Worm (Caenorhabditis elegans) whole organism, mixed stage, embryonic: ENCODE results near the gene F59A1.18.

Experiments
- elt-3 ChIP-seq: fragments of 150-350 bp; optimal IDR thresholded peaks from 2 replicates; lab custom pipeline; 2014; ENCODE audit warnings: missing biosample characterization, missing genetic modification characterization
- lin-13 ChIP-seq: fragments of 150-350 bp; optimal IDR thresholded peaks from 2 replicates; lab custom pipeline; 2014; ENCODE audit warnings: missing biosample characterization, missing genetic modification characterization
- mab-5 ChIP-seq: fragments of 150-350 bp; optimal IDR thresholded peaks from 2 replicates; lab custom pipeline; 2014; ENCODE audit warnings: missing biosample characterization, missing genetic modification characterization
- mep-1 ChIP-seq: fragments of 150-350 bp; optimal IDR thresholded peaks from 2 replicates; lab custom pipeline; 2017; ENCODE audit warnings: missing biosample characterization, missing genetic modification reagents, missing genetic modification characterization, inconsistent platforms
- nhr-237 ChIP-seq: fragments of 150-350 bp; optimal IDR thresholded peaks from 2 replicates; lab custom pipeline; 2014; ENCODE audit warnings: missing biosample characterization, missing genetic modification characterization
- nhr-76 ChIP-seq: sonication (generic microtip); optimal IDR thresholded peaks from 2 replicates; lab custom pipeline; 2017; ENCODE audit warnings: missing biosample characterization, missing genetic modification characterization
- snpc-4 ChIP-seq: fragments of 150-350 bp; optimal IDR thresholded peaks from 2 replicates; lab custom pipeline; 2014; ENCODE audit warnings: missing biosample characterization, missing genetic modification characterization
- unc-39 ChIP-seq: fragments of 150-350 bp; optimal IDR thresholded peaks from 2 replicates; lab custom pipeline; 2014; ENCODE audit warnings: missing biosample characterization, missing genetic modification characterization
- unc-62 ChIP-seq: fragments of 150-350 bp; optimal IDR thresholded peaks from 2 replicates; lab custom pipeline; 2014; ENCODE audit warnings: missing biosample characterization, missing genetic modification reagents, missing genetic modification characterization

ce11 chrV:17700728-17701262 is 14.0 kb upstream of the F59A1.18 start, which contains the start of the genes Y26G10.5 and srh-32:
- TF ChIP-seq unc-39 (tag; lab: Kevin White, UChicago), result no peak
- no peak for TF ChIP-seq unc-62
- TF ChIP-seq lin-13 (tag; lab: Kevin White, UChicago), result no peak
- TF ChIP-seq nhr-237 (tag; lab: Kevin White, UChicago), result no peak
- TF ChIP-seq snpc-4, result no peak
- no peak for TF ChIP-seq mep-1 (tag; lab: Kevin White, UChicago)
- no peak for TF ChIP-seq nhr-76
- no peak for TF ChIP-seq mab-5 (tag; lab: Kevin White, UChicago)
- TF ChIP-seq elt-3, result no peak
